Worm (Caenorhabditis elegans): ENCODE measurements around the gene lron-3.

Gene lron-3

ce11 chrX:15496927-15497605, 60.7 kb downstream of the lron-3 start, which contains the start of gene suox-1:
suox-1 (plus strand) TSS chrX:15497555.
- TF ChIP-seq R02D3.7 (tag; optimal IDR thresholded peaks at IDR 0.05) (no peak), nhr-12 (tag; optimal IDR thresholded peaks at IDR 0.05) (no peak), peb-1 (tag; optimal IDR thresholded peaks at IDR 0.05) (no peak), mdl-1 (tag; optimal IDR thresholded peaks at IDR 0.05) (peak in 1 of 2 experiments; percentile 72), nhr-10 (tag; optimal IDR thresholded peaks at IDR 0.05) (no peak), ZK546.5 (tag; optimal IDR thresholded peaks at IDR 0.05) (no peak), alr-1 (tag; optimal IDR thresholded peaks at IDR 0.05) (no peak), skn-1 (tag; optimal IDR thresholded peaks at IDR 0.05) (no peak), elt-3 (tag; optimal IDR thresholded peaks at IDR 0.05) (no peak), unc-55 (GFP tag; optimal IDR thresholded peaks at IDR 0.05) (no peak), unc-62 (GFP tag; optimal IDR thresholded peaks at IDR 0.05) (no peak), Y55F3AM.14 (GFP tag; optimal IDR thresholded peaks at IDR 0.05) (no peak), gmeb-1 (tag; optimal IDR thresholded peaks at IDR 0.05) (no peak), zag-1 (tag; optimal IDR thresholded peaks at IDR 0.05) (no peak), nhr-25 (tag; optimal IDR thresholded peaks at IDR 0.05) (peak; percentile 70), lin-11 (tag; optimal IDR thresholded peaks at IDR 0.05) (no peak), sma-9 (GFP tag; optimal IDR thresholded peaks at IDR 0.05) (peak; percentile 55), sma-9 (tag; optimal IDR thresholded peaks at IDR 0.05) (no peak), unc-39 (tag; optimal IDR thresholded peaks at IDR 0.05) (no peak), sem-4 (tag; optimal IDR thresholded peaks at IDR 0.05) (no peak), F13H6.1 (tag; optimal IDR thresholded peaks at IDR 0.05) (peak; percentile 52), nhr-21 (tag; optimal IDR thresholded peaks at IDR 0.05) (peak; percentile 40), lin-39 (tag; optimal IDR thresholded peaks at IDR 0.05) (no peak), nhr-23 (tag; optimal IDR thresholded peaks at IDR 0.05) (no peak), C34F6.9 (tag; optimal IDR thresholded peaks at IDR 0.05) (no peak), nhr-11 (tag; optimal IDR thresholded peaks at IDR 0.05) (no peak), ama-1 (optimal IDR thresholded peaks at IDR 0.05) (no peak), ceh-16 (tag; optimal IDR thresholded peaks at IDR 0.05) (no peak), ztf-11 (tag; optimal IDR thresholded peaks at IDR 0.05) (no peak), ztf-1 (GFP tag; conservative IDR thresholded peaks at IDR 0.05) (no peak), nhr-237 (tag; optimal IDR thresholded peaks at IDR 0.05) (no peak), egl-27 (tag; optimal IDR thresholded peaks at IDR 0.05) (no peak), mab-5 (tag; optimal IDR thresholded peaks at IDR 0.05) (no peak), lin-13 (GFP tag; optimal IDR thresholded peaks at IDR 0.05) (no peak), mbf-1 (tag; optimal IDR thresholded peaks at IDR 0.05) (no peak), nhr-6 (tag; optimal IDR thresholded peaks at IDR 0.05) (no peak), snpc-4 (tag; optimal IDR thresholded peaks at IDR 0.05) (no peak), blmp-1 (tag; optimal IDR thresholded peaks at IDR 0.05; ENCODE audit: insufficient read depth) (no peak), crh-2 (tag; optimal IDR thresholded peaks at IDR 0.05) (peak; percentile 56), nhr-77 (tag; optimal IDR thresholded peaks at IDR 0.05) (no peak), sma-3 (GFP tag; optimal IDR thresholded peaks at IDR 0.05) (peak; percentile 32), fos-1 (tag; optimal IDR thresholded peaks at IDR 0.05) (peak; percentile 38), ceh-82 (tag; optimal IDR thresholded peaks at IDR 0.05) (no peak), aly-2 (tag; optimal IDR thresholded peaks at IDR 0.05) (no peak), dmd-4 (tag; optimal IDR thresholded peaks at IDR 0.05) (no peak), nhr-129 (tag; optimal IDR thresholded peaks at IDR 0.05) (peak; percentile 33), ztf-4 (tag; optimal IDR thresholded peaks at IDR 0.05) (no peak), lsy-2 (tag; optimal IDR thresholded peaks at IDR 0.05) (peak in 1 of 2 experiments; percentile 23), elt-1 (tag; optimal IDR thresholded peaks at IDR 0.05) (no peak)

Data from whole organism, L2 larva.